Worm (Caenorhabditis elegans) whole organism, late embryonic: ENCODE measurements around the gene msrp-7.

Experiments
- K09A11.1 ChIP-seq: sonication (generic microtip); optimal IDR thresholded peaks from 2 replicates; lab custom pipeline; 2017; ENCODE audit warnings: antibody characterized with exemption, mild to moderate bottlenecking, missing genetic modification characterization, missing compliant biosample characterization; ENCODE audit not compliant: insufficient read depth
- Y22D7AL.16 ChIP-seq: sonication (generic microtip); optimal IDR thresholded peaks from 2 replicates; lab custom pipeline; 2016; ENCODE audit warnings: missing genetic modification characterization, missing compliant biosample characterization
- ama-1 ChIP-seq: fragments of 150-350 bp; optimal IDR thresholded peaks from 2 replicates; lab custom pipeline; 2014
- ceh-22 ChIP-seq: sonication (generic microtip); optimal IDR thresholded peaks from 2 replicates; lab custom pipeline; 2017; ENCODE audit warnings: missing biosample characterization, missing genetic modification characterization
- fkh-10 ChIP-seq: fragments of 150-350 bp; optimal IDR thresholded peaks from 2 replicates; lab custom pipeline; 2014; ENCODE audit warnings: missing biosample characterization, missing genetic modification reagents, missing genetic modification characterization
- hlh-15 ChIP-seq: sonication (generic microtip); optimal IDR thresholded peaks from 2 replicates; lab custom pipeline; 2016; ENCODE audit warnings: missing genetic modification characterization, missing compliant biosample characterization
- hlh-8 ChIP-seq: sonication (generic microtip); optimal IDR thresholded peaks from 2 replicates; lab custom pipeline; 2016; ENCODE audit warnings: missing genotype, missing genetic modification characterization, missing compliant biosample characterization
- pax-1 ChIP-seq: fragments of 150-350 bp; optimal IDR thresholded peaks from 2 replicates; lab custom pipeline; 2014; ENCODE audit warnings: missing biosample characterization, missing genetic modification characterization
- pha-4 ChIP-seq: fragments of 150-350 bp; optimal IDR thresholded peaks from 2 replicates; lab custom pipeline; 2018; ENCODE audit warnings: missing biosample characterization, missing genetic modification reagents, missing genetic modification characterization
- pqm-1 ChIP-seq: sonication (generic microtip); optimal IDR thresholded peaks from 2 replicates; lab custom pipeline; 2016; ENCODE audit warnings: missing genetic modification characterization, missing compliant biosample characterization
- rnt-1 ChIP-seq: sonication (generic microtip); optimal IDR thresholded peaks from 2 replicates; lab custom pipeline; 2016; ENCODE audit warnings: missing genetic modification characterization, missing compliant biosample characterization
- sox-2 ChIP-seq: fragments of 200-800 bp; sonication (Bioruptor generic); IDR thresholded peaks from 2 replicates; pipeline ENCODE4 v1.3.6; 2022; ENCODE audit warnings: missing genetic modification reagents, missing genetic modification characterization, missing compliant biosample characterization
- syd-9 ChIP-seq: sonication (generic microtip); optimal IDR thresholded peaks from 2 replicates; lab custom pipeline; 2016; ENCODE audit warnings: mild to moderate bottlenecking, missing genetic modification characterization, moderate library complexity, missing compliant biosample characterization

- TF ChIP-seq sox-2 (GFP tag; lab: Robert Waterston, UW) (no peak), pha-4 (tag; lab: Kevin White, UChicago) (no peak), K09A11.1 (tag; lab: Kevin White, UChicago) (no peak), Y22D7AL.16 (tag; lab: Kevin White, UChicago) (no peak), fkh-10 (GFP tag; lab: Kevin White, UChicago) (no peak), pax-1 (tag; lab: Kevin White, UChicago) (no peak), syd-9 (tag; lab: Kevin White, UChicago) (no peak), rnt-1 (tag; lab: Kevin White, UChicago) (no peak), pqm-1 (tag; lab: Kevin White, UChicago) (no peak), hlh-15 (no peak), ama-1 (lab: Kevin White, UChicago) (no peak), hlh-8 (tag; lab: Kevin White, UChicago) (no peak), ceh-22 (tag; lab: Kevin White, UChicago) (no peak)
Observed at ce11 chrII:10800209-10800608, 10.6 kb upstream of the msrp-7 start.
